Fruit fly (Drosophila melanogaster) whole organism, pupa: ENCODE results near the gene CG32075.

Source experiments
- CG10348 ChIP-seq: fragments of 200-800 bp; sonication (Bioruptor generic); IDR thresholded peaks from 2 replicates; pipeline ENCODE4 v1.3.6; 2022; ENCODE audit warnings: missing biosample characterization, missing genetic modification characterization
- CG12605 ChIP-seq: fragments of 200-800 bp; sonication (Bioruptor generic); IDR thresholded peaks from 2 replicates; pipeline ENCODE4 v1.3.6; 2022; ENCODE audit warnings: missing biosample characterization, missing genetic modification characterization
- CG13204 ChIP-seq: fragments of 200-800 bp; sonication (Bioruptor generic); optimal IDR thresholded peaks from 2 replicates; lab custom pipeline; 2018; ENCODE audit warnings: missing biosample characterization, mild to moderate bottlenecking, missing genetic modification characterization, moderate library complexity
- CG14655 ChIP-seq: fragments of 200-800 bp; sonication (Bioruptor generic); optimal IDR thresholded peaks from 3 replicates; lab custom pipeline; 2017; ENCODE audit warnings: mild to moderate bottlenecking, missing biosample characterization, missing genetic modification reagents, missing genetic modification characterization
- CG15710 ChIP-seq: fragments of 200-800 bp; sonication (Bioruptor generic); optimal IDR thresholded peaks from 2 replicates; lab custom pipeline; 2018; ENCODE audit warnings: missing biosample characterization, mild to moderate bottlenecking, missing genetic modification characterization, moderate library complexity
- CG17806 ChIP-seq: fragments of 200-800 bp; sonication (Bioruptor generic); optimal IDR thresholded peaks from 2 replicates; lab custom pipeline; 2018; ENCODE audit warnings: missing biosample characterization, mild to moderate bottlenecking, missing genetic modification characterization, moderate library complexity
- CG32121 ChIP-seq: fragments of 200-800 bp; sonication (Bioruptor generic); IDR thresholded peaks from 2 replicates; pipeline ENCODE4 v1.3.6; 2022; ENCODE audit warnings: missing biosample characterization, missing genetic modification characterization
- CG34367 ChIP-seq: fragments of 200-800 bp; sonication (Bioruptor generic); optimal IDR thresholded peaks from 2 replicates; lab custom pipeline; 2018; ENCODE audit warnings: missing biosample characterization, mild to moderate bottlenecking, missing genetic modification characterization
- CG4496 ChIP-seq: fragments of 200-800 bp; sonication (Bioruptor generic); IDR thresholded peaks from 3 replicates; pipeline ENCODE4 v1.3.6; 2022; ENCODE audit warnings: missing biosample characterization, missing genetic modification characterization
- CG8159 ChIP-seq: fragments of 200-800 bp; sonication (Bioruptor generic); optimal IDR thresholded peaks from 3 replicates; lab custom pipeline; 2018; ENCODE audit warnings: missing biosample characterization, mild to moderate bottlenecking, missing genetic modification characterization, moderate library complexity
- CG8301 ChIP-seq: fragments of 200-800 bp; sonication (Bioruptor generic); optimal IDR thresholded peaks from 2 replicates; lab custom pipeline; 2018; ENCODE audit warnings: missing biosample characterization, mild to moderate bottlenecking, missing genetic modification characterization
- CG9948 ChIP-seq: fragments of 200-800 bp; sonication (Bioruptor generic); optimal IDR thresholded peaks from 2 replicates; lab custom pipeline; 2018; ENCODE audit warnings: missing biosample characterization, mild to moderate bottlenecking, missing genetic modification characterization, moderate library complexity
- D1 ChIP-seq: fragments of 200-800 bp; sonication (Bioruptor generic); optimal IDR thresholded peaks from 2 replicates; lab custom pipeline; 2018; ENCODE audit warnings: missing biosample characterization, mild to moderate bottlenecking, missing genetic modification characterization, moderate library complexity
- EcR ChIP-seq: fragments of 200-800 bp; sonication (Bioruptor generic); optimal IDR thresholded peaks from 3 replicates; lab custom pipeline; 2019; ENCODE audit warnings: missing biosample characterization, missing genetic modification characterization, mild to moderate bottlenecking, moderate library complexity, missing genetic modification reagents
- Ets98B ChIP-seq: fragments of 200-800 bp; sonication (Bioruptor generic); IDR thresholded peaks from 2 replicates; pipeline ENCODE4 v1.3.6; 2022; ENCODE audit warnings: missing biosample characterization, missing genetic modification characterization
- Pif1A ChIP-seq: fragments of 200-800 bp; sonication (Bioruptor generic); optimal IDR thresholded peaks from 3 replicates; lab custom pipeline; 2016; ENCODE audit warnings: missing biosample characterization, missing genetic modification characterization
- Pif1B ChIP-seq: fragments of 200-800 bp; sonication (Bioruptor generic); optimal IDR thresholded peaks from 3 replicates; lab custom pipeline; 2016; ENCODE audit warnings: missing biosample characterization, missing genetic modification characterization
- Snoo ChIP-seq: fragments of 200-800 bp; sonication (Bioruptor generic); optimal IDR thresholded peaks from 3 replicates; lab custom pipeline; 2017; ENCODE audit warnings: missing biosample characterization, mild to moderate bottlenecking, missing genetic modification characterization, inconsistent platforms
- fd96Ca ChIP-seq: fragments of 200-800 bp; sonication (Bioruptor generic); IDR thresholded peaks from 3 replicates; pipeline ENCODE4 v1.3.6; 2022; ENCODE audit warnings: missing biosample characterization, missing genetic modification characterization
- gl ChIP-seq: fragments of 200-800 bp; sonication (Bioruptor generic); optimal IDR thresholded peaks from 2 replicates; lab custom pipeline; 2018; ENCODE audit warnings: missing biosample characterization, mild to moderate bottlenecking, missing genetic modification characterization
- rn ChIP-seq: fragments of 200-800 bp; sonication (Bioruptor generic); IDR thresholded peaks from 2 replicates; pipeline ENCODE4 v1.3.6; 2022; ENCODE audit warnings: missing biosample characterization, missing genetic modification characterization

CG32075 gene

DNA sequence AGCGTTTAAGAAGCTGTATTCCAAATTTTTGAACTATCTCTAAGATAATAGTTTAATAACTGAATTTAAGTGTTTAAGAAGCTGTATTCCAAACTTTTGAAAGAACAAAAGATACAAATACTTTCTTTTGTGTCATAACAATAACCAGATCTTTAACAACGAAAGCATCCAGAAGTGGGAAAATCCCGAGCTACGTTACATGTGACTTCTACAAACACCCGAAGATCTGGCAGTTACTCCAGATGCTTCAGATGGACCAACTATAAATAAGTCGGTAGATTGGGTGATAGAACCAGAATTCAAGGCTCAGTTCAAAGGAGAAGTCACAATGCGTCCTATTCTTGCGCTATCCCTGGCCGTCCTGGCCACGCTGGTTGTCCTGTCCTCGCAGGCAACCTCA, 43.2 kb upstream of the CG32075 start, which contains the start of gene CG12522:
TSS of gene CG12522 (plus strand) at position 301 of the 400 bp plus-strand sequence.
- TF ChIP-seq CG13204 (GFP tag; lab: Kevin White, UChicago) (no peak), CG14655 (GFP tag; lab: Kevin White, UChicago) (no peak), CG32121 (GFP tag; lab: Robert Waterston, UW) (no peak), Pif1A (GFP tag; lab: Kevin White, UChicago) (no peak), CG8301 (tag; lab: Kevin White, UChicago) (no peak), CG4496 (GFP tag; lab: Robert Waterston, UW) (no peak), CG8159 (no peak)

DNA sequence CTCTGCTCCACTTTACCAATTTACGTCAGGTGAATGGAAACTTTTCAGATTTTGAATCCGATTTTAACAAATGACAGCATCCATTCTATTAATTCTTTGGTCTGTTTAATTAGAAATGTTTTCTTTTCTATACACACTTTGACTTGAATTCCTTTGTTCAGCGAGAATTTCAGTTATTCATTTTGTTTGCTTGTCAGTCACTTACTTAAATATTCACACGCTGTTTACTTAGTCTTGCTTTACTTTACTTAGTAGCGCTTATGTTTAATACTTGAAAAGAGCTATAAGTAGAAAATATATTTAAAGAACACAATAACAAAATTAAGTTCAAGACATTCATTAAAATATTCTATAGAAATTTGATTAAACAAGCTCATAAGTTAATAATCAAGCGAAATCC, 42.7 kb upstream of the CG32075 start, which contains the start of gene CG32073:
TSS of gene CG32073 (minus strand) at position 151 of the 400 bp plus-strand sequence.
- TF ChIP-seq EcR (GFP tag; lab: Kevin White, UChicago) (no peak), CG15710 (no peak), CG9948 (tag; lab: Kevin White, UChicago) (no peak), CG8159 (no peak), Pif1A (GFP tag; lab: Kevin White, UChicago) (no peak), Snoo (tag; lab: Kevin White, UChicago) (no peak), Ets98B (GFP tag; lab: Robert Waterston, UW) (no peak), CG8301 (tag; lab: Kevin White, UChicago) (no peak), CG4496 (GFP tag; lab: Robert Waterston, UW) (no peak), CG10348 (no peak), rn (GFP tag; lab: Robert Waterston, UW) (no peak), Pif1B (GFP tag; lab: Kevin White, UChicago) (no peak), CG32121 (GFP tag; lab: Robert Waterston, UW) (no peak), CG34367 (tag; lab: Kevin White, UChicago) (no peak), fd96Ca (GFP tag; lab: Robert Waterston, UW) (no peak), D1 (no peak)

DNA sequence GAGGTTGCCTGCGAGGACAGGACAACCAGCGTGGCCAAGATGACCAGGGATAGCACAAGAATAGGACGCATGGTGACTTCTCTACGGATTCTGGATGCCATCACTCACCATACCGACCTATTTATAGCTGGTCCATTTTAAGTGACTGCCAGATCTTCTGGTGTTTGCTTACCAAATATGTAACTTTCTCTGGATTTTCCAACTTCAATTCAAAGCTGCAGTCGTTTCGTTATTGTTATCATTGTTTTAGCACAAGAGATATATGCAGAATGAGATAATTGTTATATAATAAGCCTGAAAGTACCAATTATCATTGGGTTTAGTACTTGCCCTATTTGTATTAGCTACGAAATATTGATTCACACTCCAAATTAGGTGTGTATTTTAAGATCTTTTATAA, 39.0 kb upstream of the CG32075 start, which contains the start of gene CG32071:
TSS of gene CG32071 (minus strand) at position 101 of the 400 bp plus-strand sequence.
- no peak for TF ChIP-seq gl (tag; lab: Kevin White, UChicago)
- TF ChIP-seq CG14655 (GFP tag; lab: Kevin White, UChicago): no peak
- no peak for TF ChIP-seq rn (GFP tag; lab: Robert Waterston, UW)
- no peak for TF ChIP-seq D1
- TF ChIP-seq CG10348: no peak
- TF ChIP-seq CG32121 (GFP tag; lab: Robert Waterston, UW): no peak
- TF ChIP-seq Pif1A (GFP tag; lab: Kevin White, UChicago): no peak
- no peak for TF ChIP-seq CG17806
- no peak for TF ChIP-seq CG4496 (GFP tag; lab: Robert Waterston, UW)
- no peak for TF ChIP-seq CG15710
- no peak for TF ChIP-seq CG9948 (tag; lab: Kevin White, UChicago)
- no peak for TF ChIP-seq Pif1B (GFP tag; lab: Kevin White, UChicago)
- TF ChIP-seq CG8301 (tag; lab: Kevin White, UChicago): no peak
- no peak for TF ChIP-seq CG34367 (tag; lab: Kevin White, UChicago)
- TF ChIP-seq Snoo (tag; lab: Kevin White, UChicago): no peak
- TF ChIP-seq CG12605: no peak
- TF ChIP-seq Ets98B (GFP tag; lab: Robert Waterston, UW): no peak

DNA sequence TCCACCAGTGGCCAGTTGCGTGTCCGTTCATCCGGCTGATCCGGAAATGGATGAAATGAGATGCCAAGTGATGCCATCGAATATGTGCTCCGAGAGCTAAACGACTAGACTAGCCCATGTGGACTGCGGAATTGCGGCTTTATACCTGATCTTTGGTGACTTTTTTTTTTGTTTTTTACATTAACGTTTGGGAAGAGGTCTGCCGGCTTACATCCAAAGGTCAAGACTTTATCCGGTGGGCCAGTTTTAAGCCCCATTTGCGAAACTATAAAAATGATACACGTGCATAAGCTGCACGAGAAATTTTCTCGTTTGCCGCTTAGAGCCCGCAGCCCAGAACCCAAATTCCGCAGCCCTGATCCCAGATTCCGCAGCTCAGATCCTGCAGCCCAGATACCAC, 38.2 kb upstream of the CG32075 start, which contains the start of gene Elo68alpha:
TSS of gene Elo68alpha (minus strand) at position 101 of the 400 bp plus-strand sequence.
- TF ChIP-seq CG32121 (GFP tag; lab: Robert Waterston, UW) (no peak), Ets98B (GFP tag; lab: Robert Waterston, UW) (no peak), CG8301 (tag; lab: Kevin White, UChicago) (no peak), Snoo (tag; lab: Kevin White, UChicago) (no peak), CG13204 (GFP tag; lab: Kevin White, UChicago) (no peak), fd96Ca (GFP tag; lab: Robert Waterston, UW) (no peak), CG14655 (GFP tag; lab: Kevin White, UChicago) (no peak), CG10348 (no peak), CG17806 (no peak), CG4496 (GFP tag; lab: Robert Waterston, UW) (no peak), CG15710 (no peak), D1 (no peak), CG12605 (no peak), Pif1B (GFP tag; lab: Kevin White, UChicago) (no peak), Pif1A (GFP tag; lab: Kevin White, UChicago) (no peak), EcR (GFP tag; lab: Kevin White, UChicago) (no peak), CG8159 (no peak), gl (tag; lab: Kevin White, UChicago) (no peak), CG9948 (tag; lab: Kevin White, UChicago) (no peak), CG34367 (tag; lab: Kevin White, UChicago) (no peak)

DNA sequence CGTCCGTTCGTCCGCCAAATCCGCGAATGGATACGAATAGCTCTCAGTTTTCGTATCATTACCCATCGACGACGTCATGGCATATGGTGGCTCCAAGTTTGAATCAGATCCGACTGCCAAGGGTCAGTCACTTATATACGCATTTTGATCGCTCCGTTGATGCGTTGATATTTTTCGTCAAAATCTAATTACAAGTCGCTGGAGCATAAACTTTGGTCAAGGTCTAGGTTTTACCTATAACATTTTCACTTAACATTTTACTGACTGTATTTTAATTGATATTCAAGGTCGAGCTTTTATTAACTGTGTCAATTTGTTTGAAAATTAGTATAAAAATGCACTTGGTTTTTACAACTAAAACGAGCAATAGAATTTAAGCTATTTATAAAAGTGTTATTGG, 36.9 kb upstream of the CG32075 start, which contains the start of gene Elo68beta:
TSS of gene Elo68beta (minus strand) at position 101 of the 400 bp plus-strand sequence.
- TF ChIP-seq CG10348 (no peak), CG14655 (GFP tag; lab: Kevin White, UChicago) (no peak), fd96Ca (GFP tag; lab: Robert Waterston, UW) (no peak), Pif1A (GFP tag; lab: Kevin White, UChicago) (no peak), CG32121 (GFP tag; lab: Robert Waterston, UW) (no peak), gl (tag; lab: Kevin White, UChicago) (no peak), Ets98B (GFP tag; lab: Robert Waterston, UW) (no peak), Pif1B (GFP tag; lab: Kevin White, UChicago) (no peak), D1 (no peak), CG13204 (GFP tag; lab: Kevin White, UChicago) (no peak), CG4496 (GFP tag; lab: Robert Waterston, UW) (no peak), EcR (GFP tag; lab: Kevin White, UChicago) (no peak)
- TF ChIP-seq, all 21 proteins: peak for 0
